Worm (Caenorhabditis elegans) whole organism, dauer: ENCODE measurements around the gene C33F10.1.

Source experiments
- unc-62 ChIP-seq: sonication (generic microtip); optimal IDR thresholded peaks from 2 replicates; lab custom pipeline; 2017; ENCODE audit warnings: missing biosample characterization, missing genetic modification reagents, missing genetic modification characterization

The C33F10.1 gene

ce11 chrII:4867476-4867875 is 32.7 kb downstream of the C33F10.1 start, which contains the start of gene col-17:
TSS of gene col-17 (minus strand) at chrII:4867576.
- TF ChIP-seq unc-62 (GFP tag; lab: Kevin White, UChicago), result no peak

- TF ChIP-seq unc-62 (GFP tag; lab: Kevin White, UChicago), result no peak
Observed at ce11 chrII:4869793-4870343, 35.0 kb downstream of the C33F10.1 start.

ce11 chrII:4870691-4871090 is 35.9 kb downstream of the C33F10.1 start, which contains the start of gene col-20:
TSS of gene col-20 (minus strand) at chrII:4870791.
- no peak for TF ChIP-seq unc-62 (GFP tag; lab: Kevin White, UChicago)

ce11 chrII:4871834-4872233 is 37.0 kb downstream of the C33F10.1 start:
- TF ChIP-seq unc-62 (GFP tag; lab: Kevin White, UChicago), result no peak

DNA sequence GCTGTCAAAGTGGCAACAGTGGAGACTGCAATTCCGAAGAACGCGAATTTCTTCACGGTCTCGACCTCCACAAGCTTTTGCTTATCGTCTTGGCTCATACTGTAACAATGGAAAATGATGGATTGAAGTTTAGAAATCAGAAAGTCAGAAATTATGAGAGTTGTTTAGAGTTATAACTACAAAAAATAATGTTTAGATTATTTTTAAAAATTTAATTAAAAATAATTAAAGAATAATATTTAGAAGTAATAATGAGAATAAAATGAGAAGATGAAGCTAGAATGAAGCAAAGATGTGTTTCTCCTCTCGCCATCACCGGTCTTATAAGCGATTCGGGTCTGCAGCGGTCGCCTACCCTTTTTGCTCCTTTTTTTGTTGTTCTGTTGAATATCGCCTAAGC is 38.2 kb downstream of the C33F10.1 start, which contains the start of gene col-73:
Gene col-73 (minus strand): TSS at position 101 of the 400 bp plus-strand sequence.
- no peak for TF ChIP-seq unc-62 (GFP tag; lab: Kevin White, UChicago)

DNA sequence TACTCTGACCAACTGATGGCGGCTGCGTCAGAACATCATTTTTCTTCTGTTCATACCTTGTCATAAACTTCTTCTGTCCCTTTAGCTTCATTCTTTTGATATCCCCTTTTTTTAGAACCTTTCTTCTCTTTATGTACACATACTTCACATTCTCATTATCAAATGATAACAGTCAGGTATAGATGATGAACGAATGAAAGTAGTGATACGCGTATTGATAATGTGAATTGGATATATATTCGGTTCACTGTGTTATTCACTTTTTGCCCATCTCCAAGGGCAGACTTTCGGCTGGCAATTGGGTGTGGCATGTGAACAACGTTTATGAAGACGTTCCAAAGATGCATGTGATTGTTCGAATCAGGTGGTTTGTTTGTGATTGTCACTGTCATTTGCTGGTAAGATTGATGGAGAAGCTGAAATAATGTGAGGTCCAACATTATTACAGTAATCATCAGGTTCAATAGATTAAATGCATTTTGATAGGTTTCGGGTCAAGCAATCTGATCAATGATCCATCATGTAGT is 39.6 kb downstream of the C33F10.1 start, which contains the start of gene F11G11.15:
Gene F11G11.15 (plus strand): TSS at position 511 of the 527 bp plus-strand sequence.
- no peak for TF ChIP-seq unc-62 (GFP tag; lab: Kevin White, UChicago)

DNA sequence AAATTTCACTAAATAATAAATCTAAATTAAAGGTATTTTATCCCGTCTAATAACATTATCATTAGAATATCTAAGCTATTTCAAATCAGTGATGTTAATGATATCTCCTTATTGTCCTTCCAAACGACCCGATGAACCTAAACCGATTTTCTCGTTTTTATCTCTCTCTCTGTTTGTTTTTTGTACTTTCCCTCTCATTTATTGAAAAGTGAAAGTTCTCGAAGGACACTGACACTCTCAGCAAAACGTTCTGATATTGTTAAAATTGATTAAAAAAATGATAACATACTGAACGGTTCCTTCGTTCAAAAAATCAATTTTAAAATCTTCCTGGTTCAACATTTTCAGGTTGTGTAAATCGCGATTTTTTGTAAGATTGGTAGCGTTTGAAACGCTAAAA is 41.3 kb downstream of the C33F10.1 start, which contains the start of gene F11G11.13:
Gene F11G11.13 (minus strand): TSS at position 89 of the 400 bp plus-strand sequence.
- TF ChIP-seq unc-62 (GFP tag; lab: Kevin White, UChicago), result no peak

DNA sequence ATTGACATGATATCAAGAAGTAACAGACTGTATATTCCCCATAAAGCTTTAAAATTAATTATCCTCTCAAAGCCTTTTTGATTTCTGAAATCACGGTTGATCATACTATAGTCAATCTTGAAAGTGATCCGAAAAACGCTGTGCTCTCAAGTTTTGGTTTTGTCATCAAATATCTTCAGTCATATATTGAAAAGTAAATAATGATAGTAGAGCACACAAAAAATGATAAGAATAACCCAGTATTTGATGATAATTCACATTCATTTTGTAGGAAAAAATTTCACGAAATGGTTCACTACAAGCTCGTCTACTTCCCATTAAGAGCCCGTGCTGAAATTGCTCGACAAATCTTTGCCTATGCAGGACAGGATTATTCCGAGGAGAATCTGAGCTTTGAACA is 44.8 kb downstream of the C33F10.1 start, which contains the start of gene gst-6:
Gene gst-6 (plus strand): TSS at position 263 of the 400 bp plus-strand sequence.
- no peak for TF ChIP-seq unc-62 (GFP tag; lab: Kevin White, UChicago)

- TF ChIP-seq unc-62 (GFP tag; lab: Kevin White, UChicago), result no peak
Observed at ce11 chrII:4881727-4882126, 46.9 kb downstream of the C33F10.1 start, which contains the start of gene gst-7. TSS of gene gst-7 (plus strand) at chrII:4882062.

DNA sequence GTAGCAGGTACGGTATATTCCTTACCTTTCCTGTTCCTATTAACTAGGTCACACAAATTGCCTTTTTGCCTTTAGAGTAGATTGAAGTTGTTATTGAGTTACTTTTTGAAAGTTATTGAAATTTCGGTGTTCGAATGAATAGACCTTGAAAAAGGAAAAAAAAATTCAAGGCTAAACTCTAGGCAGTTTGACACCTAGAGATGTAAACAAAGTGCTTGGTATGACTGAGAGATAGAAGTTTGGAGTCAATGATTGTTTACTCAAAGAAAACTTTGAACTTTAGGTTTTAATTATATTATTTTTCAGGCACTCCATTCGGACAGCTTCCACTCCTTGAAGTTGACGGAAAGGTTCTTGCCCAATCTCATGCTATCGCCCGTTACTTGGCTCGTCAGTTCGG is 47.7 kb downstream of the C33F10.1 start:
- TF ChIP-seq unc-62 (GFP tag; lab: Kevin White, UChicago), result no peak

DNA sequence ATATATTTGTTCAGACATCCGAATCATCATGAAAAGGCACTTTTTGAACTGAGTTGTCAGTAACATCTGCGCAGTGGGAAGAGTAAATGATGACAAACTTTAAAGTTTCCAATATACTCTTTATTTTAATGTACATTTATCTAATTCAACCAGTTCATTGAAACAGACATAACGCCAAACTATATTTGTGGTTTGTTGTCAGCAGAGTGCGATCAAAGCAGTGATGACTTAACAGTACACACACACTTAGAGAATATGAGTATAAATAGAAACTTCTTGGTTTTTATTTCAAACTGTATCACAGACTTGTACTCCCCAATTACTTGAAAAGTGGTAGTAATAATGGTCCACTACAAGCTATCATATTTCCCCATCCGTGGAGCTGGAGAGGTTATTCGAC is 48.6 kb downstream of the C33F10.1 start, which contains the start of gene gst-8:
Gene gst-8 (plus strand): TSS at position 301 of the 400 bp plus-strand sequence.
- TF ChIP-seq unc-62 (GFP tag; lab: Kevin White, UChicago), result no peak

ce11 chrII:4884403-4884802 is 49.6 kb downstream of the C33F10.1 start:
- TF ChIP-seq unc-62 (GFP tag; lab: Kevin White, UChicago), result no peak
